Worm (Caenorhabditis elegans): Measurements from ENCODE around the gene tag-340.

Gene tag-340

ce11 chrIII:4930154-4930679 is 29.9 kb downstream of the tag-340 start, which contains the start of gene set-2:
set-2 (minus strand) TSS chrIII:4930204.
- no peak for TF ChIP-seq zag-1 (tag; optimal IDR thresholded peaks at IDR 0.05)
- TF ChIP-seq egl-27 (tag; optimal IDR thresholded peaks at IDR 0.05): no peak
- no peak for TF ChIP-seq alr-1 (tag; optimal IDR thresholded peaks at IDR 0.05)
- peak; percentile 16 for TF ChIP-seq sem-4 (tag; optimal IDR thresholded peaks at IDR 0.05)
- no peak for TF ChIP-seq ztf-11 (tag; optimal IDR thresholded peaks at IDR 0.05)
- TF ChIP-seq nhr-10 (tag; optimal IDR thresholded peaks at IDR 0.05): no peak
- TF ChIP-seq snpc-4 (tag; optimal IDR thresholded peaks at IDR 0.05): no peak
- TF ChIP-seq nhr-237 (tag; optimal IDR thresholded peaks at IDR 0.05): no peak
- TF ChIP-seq blmp-1 (tag; optimal IDR thresholded peaks at IDR 0.05; ENCODE audit: insufficient read depth): no peak
- peak; percentile 57 for TF ChIP-seq sma-3 (GFP tag; optimal IDR thresholded peaks at IDR 0.05)
- peak; percentile 70 for TF ChIP-seq crh-2 (tag; optimal IDR thresholded peaks at IDR 0.05)
- TF ChIP-seq mbf-1 (tag; optimal IDR thresholded peaks at IDR 0.05): no peak
- no peak for TF ChIP-seq nhr-11 (tag; optimal IDR thresholded peaks at IDR 0.05)
- TF ChIP-seq R02D3.7 (tag; optimal IDR thresholded peaks at IDR 0.05): no peak
- TF ChIP-seq elt-1 (tag; optimal IDR thresholded peaks at IDR 0.05): no peak
- no peak for TF ChIP-seq skn-1 (tag; optimal IDR thresholded peaks at IDR 0.05)
- TF ChIP-seq ama-1 (optimal IDR thresholded peaks at IDR 0.05): no peak
- TF ChIP-seq ztf-1 (GFP tag; conservative IDR thresholded peaks at IDR 0.05): no peak
- peak; percentile 92 for TF ChIP-seq gmeb-1 (tag; optimal IDR thresholded peaks at IDR 0.05)
- TF ChIP-seq nhr-77 (tag; optimal IDR thresholded peaks at IDR 0.05): no peak
- TF ChIP-seq C34F6.9 (tag; optimal IDR thresholded peaks at IDR 0.05): peak; percentile 52
- TF ChIP-seq elt-3 (tag; optimal IDR thresholded peaks at IDR 0.05): no peak
- TF ChIP-seq sma-9 (GFP tag; optimal IDR thresholded peaks at IDR 0.05): peak; percentile 38
- no peak for TF ChIP-seq sma-9 (tag; optimal IDR thresholded peaks at IDR 0.05)
- peak; percentile 65 for TF ChIP-seq F13H6.1 (tag; optimal IDR thresholded peaks at IDR 0.05)
- peak; percentile 60 for TF ChIP-seq unc-55 (GFP tag; optimal IDR thresholded peaks at IDR 0.05)
- TF ChIP-seq Y55F3AM.14 (GFP tag; optimal IDR thresholded peaks at IDR 0.05): no peak
- TF ChIP-seq nhr-6 (tag; optimal IDR thresholded peaks at IDR 0.05): no peak
- TF ChIP-seq fos-1 (tag; optimal IDR thresholded peaks at IDR 0.05): peak; percentile 14
- no peak for TF ChIP-seq mab-5 (tag; optimal IDR thresholded peaks at IDR 0.05)
- peak; percentile 2 for TF ChIP-seq ztf-4 (tag; optimal IDR thresholded peaks at IDR 0.05)
- no peak for TF ChIP-seq peb-1 (tag; optimal IDR thresholded peaks at IDR 0.05)
- peak; percentile 28 for TF ChIP-seq lin-11 (tag; optimal IDR thresholded peaks at IDR 0.05)
- no peak for TF ChIP-seq lin-39 (tag; optimal IDR thresholded peaks at IDR 0.05)
- no peak for TF ChIP-seq nhr-12 (tag; optimal IDR thresholded peaks at IDR 0.05)
- TF ChIP-seq nhr-23 (tag; optimal IDR thresholded peaks at IDR 0.05): no peak
- no peak for TF ChIP-seq unc-39 (tag; optimal IDR thresholded peaks at IDR 0.05)
- TF ChIP-seq nhr-129 (tag; optimal IDR thresholded peaks at IDR 0.05): no peak
- no peak for TF ChIP-seq dmd-4 (tag; optimal IDR thresholded peaks at IDR 0.05)
- TF ChIP-seq ceh-82 (tag; optimal IDR thresholded peaks at IDR 0.05): no peak
- no peak for TF ChIP-seq aly-2 (tag; optimal IDR thresholded peaks at IDR 0.05)
- no peak for TF ChIP-seq unc-62 (GFP tag; optimal IDR thresholded peaks at IDR 0.05)
- peak; percentile 64 for TF ChIP-seq nhr-25 (tag; optimal IDR thresholded peaks at IDR 0.05)
- TF ChIP-seq mdl-1 (tag; optimal IDR thresholded peaks at IDR 0.05): no peak
- no peak for TF ChIP-seq ceh-16 (tag; optimal IDR thresholded peaks at IDR 0.05)
- TF ChIP-seq ZK546.5 (tag; optimal IDR thresholded peaks at IDR 0.05): no peak
- peak; percentile 64 for TF ChIP-seq lin-13 (GFP tag; optimal IDR thresholded peaks at IDR 0.05)
- TF ChIP-seq lsy-2 (tag; optimal IDR thresholded peaks at IDR 0.05): peak; percentile 6 to 76
- no peak for TF ChIP-seq nhr-21 (tag; optimal IDR thresholded peaks at IDR 0.05)

Data from whole organism, L2 larva.